Worm (Caenorhabditis elegans) whole organism, mixed stage, embryonic: Measurements from ENCODE around the gene EEED8.2.

ENCODE experiments used
- bed-3 ChIP-seq: fragments of 200-800 bp; sonication (Bioruptor generic); optimal IDR thresholded peaks from 3 replicates; lab custom pipeline; 2018; ENCODE audit warnings: mild to moderate bottlenecking, missing genetic modification characterization, moderate library complexity, missing compliant biosample characterization
- blmp-1 ChIP-seq: fragments of 150-350 bp; optimal IDR thresholded peaks from 2 replicates; lab custom pipeline; 2014; ENCODE audit warnings: missing biosample characterization, missing genetic modification characterization
- ceh-39 ChIP-seq: fragments of 150-350 bp; optimal IDR thresholded peaks from 2 replicates; lab custom pipeline; 2014; ENCODE audit warnings: missing biosample characterization, missing genetic modification characterization
- ceh-83 ChIP-seq: fragments of 200-800 bp; sonication (Bioruptor generic); optimal IDR thresholded peaks from 2 replicates; lab custom pipeline; 2018; ENCODE audit warnings: mild to moderate bottlenecking, missing genetic modification characterization, missing compliant biosample characterization
- ces-1 ChIP-seq: fragments of 150-350 bp; optimal IDR thresholded peaks from 2 replicates; lab custom pipeline; 2014; ENCODE audit warnings: missing biosample characterization, missing genetic modification reagents, missing genetic modification characterization
- cnd-1 ChIP-seq: fragments of 200-800 bp; sonication (Bioruptor generic); optimal IDR thresholded peaks from 2 replicates; lab custom pipeline; 2018; ENCODE audit warnings: mild to moderate bottlenecking, missing genetic modification characterization, missing compliant biosample characterization
- drap-1 ChIP-seq: fragments of 200-800 bp; sonication (Bioruptor generic); optimal IDR thresholded peaks from 3 replicates; lab custom pipeline; 2018; ENCODE audit warnings: mild to moderate bottlenecking, missing genetic modification characterization, missing compliant biosample characterization
- elt-1 ChIP-seq: sonication (generic microtip); optimal IDR thresholded peaks from 2 replicates; lab custom pipeline; 2017; ENCODE audit warnings: missing genetic modification characterization, mild to moderate bottlenecking, missing compliant biosample characterization, antibody characterized with exemption, moderate library complexity, borderline replicate concordance; ENCODE audit not compliant: insufficient read depth
- elt-3 ChIP-seq: fragments of 150-350 bp; optimal IDR thresholded peaks from 2 replicates; lab custom pipeline; 2014; ENCODE audit warnings: missing biosample characterization, missing genetic modification characterization
- flh-1 ChIP-seq: fragments of 200-800 bp; sonication (Bioruptor generic); optimal IDR thresholded peaks from 2 replicates; lab custom pipeline; 2018; ENCODE audit warnings: mild to moderate bottlenecking, missing genetic modification characterization, moderate library complexity, missing compliant biosample characterization
- ham-2 ChIP-seq: fragments of 200-800 bp; sonication (Bioruptor generic); optimal IDR thresholded peaks from 2 replicates; lab custom pipeline; 2018; ENCODE audit warnings: mild to moderate bottlenecking, missing genetic modification characterization, missing compliant biosample characterization
- hlh-1 ChIP-seq: fragments of 150-350 bp; optimal IDR thresholded peaks from 2 replicates; lab custom pipeline; 2014; ENCODE audit warnings: missing biosample characterization, missing genetic modification reagents, missing genetic modification characterization
- lin-13 ChIP-seq: fragments of 150-350 bp; optimal IDR thresholded peaks from 2 replicates; lab custom pipeline; 2014; ENCODE audit warnings: missing biosample characterization, missing genetic modification characterization
- lin-32 ChIP-seq: fragments of 200-800 bp; sonication (Bioruptor generic); optimal IDR thresholded peaks from 2 replicates; lab custom pipeline; 2018; ENCODE audit warnings: mild to moderate bottlenecking, missing genetic modification characterization, missing compliant biosample characterization
- lsy-2 ChIP-seq: fragments of 150-350 bp; optimal IDR thresholded peaks from 2 replicates; lab custom pipeline; 2014; ENCODE audit warnings: missing biosample characterization, missing genetic modification characterization
- mab-5 ChIP-seq: fragments of 150-350 bp; optimal IDR thresholded peaks from 2 replicates; lab custom pipeline; 2014; ENCODE audit warnings: missing biosample characterization, missing genetic modification characterization
- mep-1 ChIP-seq: fragments of 150-350 bp; optimal IDR thresholded peaks from 2 replicates; lab custom pipeline; 2017; ENCODE audit warnings: missing biosample characterization, missing genetic modification reagents, missing genetic modification characterization, inconsistent platforms
- mls-2 ChIP-seq: sonication (generic microtip); optimal IDR thresholded peaks from 2 replicates; lab custom pipeline; 2016; ENCODE audit warnings: mild to moderate bottlenecking, missing genetic modification characterization, moderate library complexity, missing compliant biosample characterization
- nhr-12 ChIP-seq: fragments of 150-350 bp; optimal IDR thresholded peaks from 2 replicates; lab custom pipeline; 2014; ENCODE audit warnings: missing biosample characterization, missing genetic modification characterization
- nhr-2 ChIP-seq: fragments of 150-350 bp; optimal IDR thresholded peaks from 2 replicates; lab custom pipeline; 2014; ENCODE audit warnings: missing biosample characterization, missing genetic modification characterization
- nhr-237 ChIP-seq: fragments of 150-350 bp; optimal IDR thresholded peaks from 2 replicates; lab custom pipeline; 2014; ENCODE audit warnings: missing biosample characterization, missing genetic modification characterization
- nhr-28 ChIP-seq: fragments of 150-350 bp; optimal IDR thresholded peaks from 2 replicates; lab custom pipeline; 2014; ENCODE audit warnings: missing biosample characterization, missing genetic modification characterization
- pha-4 ChIP-seq: fragments of 150-350 bp; optimal IDR thresholded peaks from 2 replicates; lab custom pipeline; 2018; ENCODE audit warnings: missing biosample characterization, missing genetic modification reagents, missing genetic modification characterization
- sem-2 ChIP-seq: fragments of 200-800 bp; sonication (Bioruptor generic); optimal IDR thresholded peaks from 2 replicates; lab custom pipeline; 2018; ENCODE audit warnings: mild to moderate bottlenecking, missing genetic modification characterization, missing compliant biosample characterization
- snpc-4 ChIP-seq: fragments of 150-350 bp; optimal IDR thresholded peaks from 2 replicates; lab custom pipeline; 2014; ENCODE audit warnings: missing biosample characterization, missing genetic modification characterization
- sptf-1 ChIP-seq: sonication (generic microtip); optimal IDR thresholded peaks from 2 replicates; lab custom pipeline; 2017; ENCODE audit warnings: mild to moderate bottlenecking, missing genetic modification characterization, moderate library complexity, missing compliant biosample characterization
- tbx-8 ChIP-seq: fragments of 200-800 bp; sonication (Bioruptor generic); optimal IDR thresholded peaks from 2 replicates; lab custom pipeline; 2018; ENCODE audit warnings: mild to moderate bottlenecking, missing genetic modification characterization, moderate library complexity, missing compliant biosample characterization
- unc-120 ChIP-seq: sonication (generic microtip); optimal IDR thresholded peaks from 2 replicates; lab custom pipeline; 2017; ENCODE audit warnings: missing genetic modification characterization, missing compliant biosample characterization; ENCODE audit not compliant: poor library complexity, severe bottlenecking
- unc-62 ChIP-seq: fragments of 150-350 bp; optimal IDR thresholded peaks from 2 replicates; lab custom pipeline; 2014; ENCODE audit warnings: missing biosample characterization, missing genetic modification reagents, missing genetic modification characterization
- ztf-11 ChIP-seq: fragments of 150-350 bp; optimal IDR thresholded peaks from 2 replicates; lab custom pipeline; 2014; ENCODE audit warnings: missing biosample characterization, missing genetic modification characterization

The EEED8.2 gene

DNA sequence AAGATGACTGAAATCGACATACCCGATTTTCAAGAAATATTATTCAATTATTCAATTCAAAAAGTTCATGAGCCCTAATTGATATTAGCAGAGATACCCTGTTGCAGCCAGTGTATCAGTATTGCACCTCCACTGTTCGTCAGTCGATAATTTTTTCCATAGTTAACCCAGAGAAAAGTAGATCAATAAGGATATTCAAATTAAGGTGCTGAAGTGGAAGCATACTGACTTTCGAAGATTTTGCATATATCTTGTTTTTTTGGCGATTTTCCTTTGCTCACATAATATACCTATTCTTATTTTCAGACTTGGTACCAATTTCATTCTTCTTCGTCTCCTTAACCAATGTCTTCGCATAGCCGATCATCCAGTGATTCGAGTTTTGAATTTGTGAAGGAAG is 2.4 kb downstream of the EEED8.2 start, which contains the start of gene EEED8.15:
EEED8.15 (plus strand) TSS at position 301 of the 400 bp plus-strand sequence.
- TF ChIP-seq blmp-1 (tag; lab: Kevin White, UChicago): no peak
- TF ChIP-seq ceh-83 (GFP tag; lab: Kevin White, UChicago): no peak
- TF ChIP-seq bed-3: no peak
- no peak for TF ChIP-seq mab-5 (tag; lab: Kevin White, UChicago)
- no peak for TF ChIP-seq snpc-4 (tag; lab: Kevin White, UChicago)
- no peak for TF ChIP-seq nhr-12 (tag; lab: Kevin White, UChicago)
- no peak for TF ChIP-seq flh-1 (GFP tag; lab: Kevin White, UChicago)
- no peak for TF ChIP-seq ceh-39
- TF ChIP-seq elt-1 (tag; lab: Kevin White, UChicago): no peak
- no peak for TF ChIP-seq hlh-1 (tag; lab: Kevin White, UChicago)
- no peak for TF ChIP-seq cnd-1
- TF ChIP-seq lsy-2 (tag; lab: Kevin White, UChicago): no peak
- TF ChIP-seq mls-2 (tag; lab: Kevin White, UChicago): no peak
- no peak for TF ChIP-seq elt-3
- TF ChIP-seq unc-62: no peak
- no peak for TF ChIP-seq sptf-1 (tag; lab: Kevin White, UChicago)

DNA sequence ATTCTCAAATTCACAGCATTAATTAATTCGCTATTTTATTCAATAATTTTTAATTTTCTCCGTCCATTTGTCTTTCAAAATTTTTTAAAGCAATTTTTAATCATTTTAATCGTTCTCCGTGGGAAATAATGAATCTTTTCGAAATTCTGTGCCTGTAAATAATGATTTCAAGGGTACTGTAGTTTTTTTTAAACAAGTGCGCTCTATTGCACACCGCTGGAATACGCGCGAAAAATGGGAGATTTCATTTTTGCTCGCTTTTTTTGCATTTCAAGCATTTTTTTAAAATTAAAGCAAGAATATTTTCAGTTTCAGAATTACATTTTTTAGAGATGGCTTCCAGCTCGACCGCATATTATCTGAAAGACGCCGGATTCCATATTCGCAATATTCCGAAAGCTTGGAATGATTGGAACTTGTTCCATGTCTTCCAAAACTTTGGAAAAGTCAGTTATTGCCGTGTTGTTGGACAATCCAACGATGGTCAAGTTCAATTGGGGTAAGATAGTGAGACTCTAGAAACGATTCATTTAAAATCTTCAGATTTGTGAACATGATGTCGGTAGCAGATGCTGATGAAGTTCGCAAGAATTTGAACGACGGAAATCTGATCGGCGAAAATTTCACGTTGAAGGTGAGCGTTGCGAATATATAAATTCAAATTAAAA is 4.6 kb downstream of the EEED8.2 start, which contains the start of gene tofu-6:
tofu-6 (plus strand) TSS at position 302 of the 668 bp plus-strand sequence.
- no peak for TF ChIP-seq pha-4 (tag; lab: Kevin White, UChicago)
- no peak for TF ChIP-seq tbx-8
- TF ChIP-seq lsy-2 (tag; lab: Kevin White, UChicago): peak; percentile 79
- no peak for TF ChIP-seq nhr-237 (tag; lab: Kevin White, UChicago)

DNA sequence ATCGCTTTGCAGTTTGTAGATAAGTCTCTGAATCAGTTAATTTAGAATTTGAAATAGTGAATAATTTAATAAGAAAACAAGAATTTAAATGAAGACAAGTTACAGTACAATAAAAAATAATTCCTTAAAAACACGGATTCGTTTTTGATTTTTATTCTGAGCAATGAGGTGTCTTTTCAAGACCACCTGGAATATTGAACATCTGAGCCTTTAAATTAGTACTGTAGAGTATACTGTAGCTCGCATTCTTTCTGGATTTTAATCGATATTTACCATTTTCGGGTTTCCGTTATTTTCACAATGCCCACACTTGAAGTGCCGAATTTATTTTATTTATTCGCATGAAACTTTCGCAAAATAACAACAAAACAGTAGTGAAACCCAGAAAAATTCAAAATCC is 7.3 kb downstream of the EEED8.2 start, which contains the start of gene F07F6.7:
F07F6.7 (minus strand) TSS at position 27 of the 400 bp plus-strand sequence.
- no peak for TF ChIP-seq snpc-4 (tag; lab: Kevin White, UChicago)
- no peak for TF ChIP-seq sem-2 (GFP tag; lab: Kevin White, UChicago)
- no peak for TF ChIP-seq lin-13
- TF ChIP-seq mls-2 (tag; lab: Kevin White, UChicago): no peak
- TF ChIP-seq tbx-8: no peak
- no peak for TF ChIP-seq nhr-2 (tag; lab: Kevin White, UChicago)

DNA sequence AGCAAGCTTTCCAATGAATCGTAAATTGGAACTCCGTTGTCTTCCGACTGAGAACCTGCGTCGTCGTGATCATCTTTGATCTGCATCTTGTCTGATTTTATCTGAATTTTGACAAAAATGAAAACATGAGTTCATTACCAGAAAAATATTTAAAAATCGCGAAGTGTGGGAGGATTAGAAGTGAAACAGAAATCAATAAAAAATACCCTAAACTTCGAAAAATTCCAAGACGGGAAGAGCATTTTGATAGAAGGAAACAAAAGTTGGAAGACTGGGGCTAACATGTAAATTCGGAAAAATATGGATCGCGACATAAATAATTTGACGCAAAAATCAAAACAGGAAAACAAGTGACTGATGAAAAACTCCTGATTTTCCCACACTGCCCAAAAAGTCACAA is 9.1 kb downstream of the EEED8.2 start, which contains the start of gene F07F6.8:
F07F6.8 (minus strand) TSS at position 101 of the 400 bp plus-strand sequence.
- TF ChIP-seq nhr-237 (tag; lab: Kevin White, UChicago) (no peak), lin-32 (GFP tag; lab: Kevin White, UChicago) (no peak), flh-1 (GFP tag; lab: Kevin White, UChicago) (no peak), unc-120 (tag; lab: Kevin White, UChicago) (no peak), ceh-39 (no peak), nhr-2 (tag; lab: Kevin White, UChicago) (no peak), ztf-11 (tag; lab: Kevin White, UChicago) (no peak), tbx-8 (no peak), pha-4 (tag; lab: Kevin White, UChicago) (no peak), lsy-2 (tag; lab: Kevin White, UChicago) (no peak), mls-2 (tag; lab: Kevin White, UChicago) (no peak), sptf-1 (tag; lab: Kevin White, UChicago) (no peak), nhr-12 (tag; lab: Kevin White, UChicago) (no peak), nhr-28 (tag; lab: Kevin White, UChicago) (no peak), ham-2 (GFP tag; lab: Kevin White, UChicago) (no peak)

DNA sequence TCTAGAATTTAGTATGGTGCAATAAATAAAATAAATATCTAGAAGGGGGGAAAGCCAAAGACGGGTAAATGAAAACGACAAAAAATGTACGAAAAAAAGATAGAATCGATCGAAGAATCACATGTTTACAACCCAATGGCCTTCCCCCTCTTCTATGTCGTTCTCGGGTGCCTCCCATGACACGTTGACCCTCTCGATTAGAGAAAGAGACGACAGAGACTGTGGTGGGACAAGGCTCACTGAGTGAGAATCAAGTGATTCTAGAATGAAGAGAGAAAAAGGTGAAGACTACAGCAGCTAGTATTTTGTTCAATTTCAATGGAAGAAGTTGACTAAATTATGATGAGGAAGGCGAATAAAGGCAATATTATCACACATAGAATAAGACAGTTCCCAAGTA is 9.5 kb downstream of the EEED8.2 start:
- TF ChIP-seq hlh-1 (tag; lab: Kevin White, UChicago) (no peak), drap-1 (no peak), blmp-1 (tag; lab: Kevin White, UChicago) (no peak), pha-4 (tag; lab: Kevin White, UChicago) (peak; percentile 33), elt-3 (no peak), unc-120 (tag; lab: Kevin White, UChicago) (peak; percentile 29), unc-62 (peak; percentile 39), ces-1 (GFP tag; lab: Kevin White, UChicago) (no peak), snpc-4 (tag; lab: Kevin White, UChicago) (no peak), ceh-39 (peak; percentile 18), ham-2 (GFP tag; lab: Kevin White, UChicago) (no peak), sptf-1 (tag; lab: Kevin White, UChicago) (peak; percentile 38), mep-1 (tag; lab: Kevin White, UChicago) (peak; percentile 3)
- TF ChIP-seq, all 35 proteins: peak for 6
